Worm (Caenorhabditis elegans): Measurements from ENCODE around the gene T04B8.1.

ce11 chrII:606033-606432 lies 28.1 kb upstream of the T04B8.1 start, which contains the start of gene W04H10.5:
- TF ChIP-seq flt-1 (GFP tag; IDR thresholded peaks at IDR 0.05), result no peak
- no peak for TF ChIP-seq ref-1 (GFP tag; conservative IDR thresholded peaks at IDR 0.05)

Data from whole organism, midembryonic.